Fruit fly (Drosophila melanogaster) whole organism, embryonic: ENCODE measurements around the gene Doa.
A peak's percentile ranks its signal among the peaks of the same experiment; 100 is the strongest.

Experiments used
- Ada2b ChIP-seq: fragments of 200-800 bp; sonication (Bioruptor generic); IDR thresholded peaks from 2 replicates; pipeline ENCODE4 v1.3.6; 2022; ENCODE audit warnings: missing biosample characterization, missing genetic modification characterization
- Blimp-1 ChIP-seq: fragments of 200-800 bp; sonication (Bioruptor generic); optimal IDR thresholded peaks from 3 replicates; lab custom pipeline; 2018; ENCODE audit warnings: missing biosample characterization, missing genetic modification characterization, mild to moderate bottlenecking, moderate library complexity, missing genetic modification reagents
- C15 ChIP-seq: fragments of 200-800 bp; sonication (Bioruptor generic); IDR thresholded peaks from 3 replicates; pipeline ENCODE4 v1.3.6; 2022; ENCODE audit warnings: missing biosample characterization, missing genetic modification characterization
- CG10654 ChIP-seq: fragments of 200-800 bp; sonication (Bioruptor generic); optimal IDR thresholded peaks from 2 replicates; lab custom pipeline; 2016; ENCODE audit warnings: missing biosample characterization, missing genetic modification characterization
- CG10979 ChIP-seq: fragments of 200-800 bp; sonication (Bioruptor generic); optimal IDR thresholded peaks from 2 replicates; lab custom pipeline; 2018; ENCODE audit warnings: missing biosample characterization, mild to moderate bottlenecking, missing genetic modification characterization, moderate library complexity
- CG13123 ChIP-seq: fragments of 200-800 bp; sonication (Bioruptor generic); optimal IDR thresholded peaks from 2 replicates; lab custom pipeline; 2016; ENCODE audit warnings: missing biosample characterization, missing genetic modification characterization
- CG13424 ChIP-seq: fragments of 200-800 bp; sonication (Bioruptor generic); optimal IDR thresholded peaks from 2 replicates; lab custom pipeline; 2019; ENCODE audit warnings: missing biosample characterization, mild to moderate bottlenecking, missing genetic modification characterization, moderate library complexity
- CG1529 ChIP-seq: fragments of 200-800 bp; sonication (Bioruptor generic); optimal IDR thresholded peaks from 3 replicates; lab custom pipeline; 2018; ENCODE audit warnings: missing biosample characterization, missing genetic modification characterization
- CG2116 ChIP-seq: fragments of 200-800 bp; sonication (Bioruptor generic); optimal IDR thresholded peaks from 3 replicates; lab custom pipeline; 2018; ENCODE audit warnings: missing biosample characterization, mild to moderate bottlenecking, missing genetic modification characterization
- CG31388 ChIP-seq: fragments of 200-800 bp; sonication (Bioruptor generic); optimal IDR thresholded peaks from 2 replicates; lab custom pipeline; 2016; ENCODE audit warnings: missing biosample characterization, missing genetic modification characterization
- CG32532 ChIP-seq: fragments of 200-800 bp; sonication (Bioruptor generic); IDR thresholded peaks from 2 replicates; pipeline ENCODE4 v1.3.6; 2022; ENCODE audit warnings: missing biosample characterization, missing genetic modification characterization
- CG3407 ChIP-seq: fragments of 200-800 bp; sonication (Bioruptor generic); optimal IDR thresholded peaks from 2 replicates; lab custom pipeline; 2018; ENCODE audit warnings: missing biosample characterization, mild to moderate bottlenecking, missing genetic modification characterization
- CG3847 ChIP-seq: fragments of 200-800 bp; sonication (Bioruptor generic); IDR thresholded peaks from 2 replicates; pipeline ENCODE4 v1.3.6; 2022; ENCODE audit warnings: missing biosample characterization, missing genetic modification characterization
- CG5953 ChIP-seq: fragments of 200-800 bp; sonication (Bioruptor generic); IDR thresholded peaks from 2 replicates; pipeline ENCODE4 v1.3.6; 2022; ENCODE audit warnings: missing biosample characterization, missing genetic modification characterization
- CG6175 ChIP-seq: fragments of 200-800 bp; sonication (Bioruptor generic); IDR thresholded peaks from 3 replicates; pipeline ENCODE4 v1.3.6; 2022; ENCODE audit warnings: missing biosample characterization, missing genetic modification characterization
- CG6654 ChIP-seq: fragments of 200-800 bp; sonication (Bioruptor generic); optimal IDR thresholded peaks from 2 replicates; lab custom pipeline; 2017; ENCODE audit warnings: missing biosample characterization, mild to moderate bottlenecking, missing genetic modification characterization
- CG7928 ChIP-seq: fragments of 200-800 bp; sonication (Bioruptor generic); optimal IDR thresholded peaks from 2 replicates; lab custom pipeline; 2017; ENCODE audit warnings: missing biosample characterization, mild to moderate bottlenecking, missing genetic modification characterization
- CG7963 ChIP-seq: fragments of 200-800 bp; sonication (Bioruptor generic); IDR thresholded peaks from 3 replicates; pipeline ENCODE4 v1.3.6; 2022; ENCODE audit warnings: missing biosample characterization, missing genetic modification characterization; ENCODE audit not compliant: partially characterized antibody
- CG9727 ChIP-seq: fragments of 200-800 bp; sonication (Bioruptor generic); optimal IDR thresholded peaks from 3 replicates; lab custom pipeline; 2017; ENCODE audit warnings: missing biosample characterization, mild to moderate bottlenecking, missing genetic modification characterization
- CG9797 ChIP-seq: fragments of 200-800 bp; sonication (Bioruptor generic); optimal IDR thresholded peaks from 3 replicates; lab custom pipeline; 2018; ENCODE audit warnings: missing biosample characterization, mild to moderate bottlenecking, missing genetic modification characterization
- CrebB ChIP-seq: fragments of 200-800 bp; sonication (Bioruptor generic); optimal IDR thresholded peaks from 3 replicates; lab custom pipeline; 2018; ENCODE audit warnings: missing biosample characterization, mild to moderate bottlenecking, missing genetic modification characterization
- D19B ChIP-seq: fragments of 200-800 bp; sonication (Bioruptor generic); optimal IDR thresholded peaks from 2 replicates; lab custom pipeline; 2017; ENCODE audit warnings: missing biosample characterization, mild to moderate bottlenecking, missing genetic modification characterization
- Dad ChIP-seq: fragments of 200-800 bp; sonication (Bioruptor generic); optimal IDR thresholded peaks from 3 replicates; lab custom pipeline; 2016; ENCODE audit warnings: missing biosample characterization, missing genetic modification characterization
- Dip2 ChIP-seq: fragments of 200-800 bp; sonication (Bioruptor generic); IDR thresholded peaks from 2 replicates; pipeline ENCODE4 v1.3.6; 2022; ENCODE audit warnings: missing biosample characterization, missing genetic modification characterization
- Dref ChIP-seq: fragments of 200-800 bp; sonication (Bioruptor generic); IDR thresholded peaks from 2 replicates; pipeline ENCODE4 v1.3.6; 2022; ENCODE audit warnings: missing biosample characterization, missing genetic modification characterization
- Gsc ChIP-seq: fragments of 200-800 bp; sonication (Bioruptor generic); IDR thresholded peaks from 2 replicates; pipeline ENCODE4 v1.3.6; 2022; ENCODE audit warnings: missing biosample characterization, missing genetic modification characterization
- HLH3B ChIP-seq: fragments of 200-800 bp; sonication (Bioruptor generic); IDR thresholded peaks from 2 replicates; pipeline ENCODE4 v1.3.6; 2022; ENCODE audit warnings: missing biosample characterization, missing genetic modification characterization
- Hr78 ChIP-seq, 2 experiments: fragments of 200-800 bp in 1 of 2; fragments of >200 bp in 1 of 2; sonication (Bioruptor generic) in 1 of 2; optimal IDR thresholded peaks; 2 replicates each; lab custom pipeline; 2017 to 2019; ENCODE audit warnings: missing biosample characterization in 2 of 2, missing genetic modification characterization in 2 of 2, mild to moderate bottlenecking in 1 of 2, moderate library complexity in 1 of 2
- Lhr ChIP-seq: fragments of 200-800 bp; sonication (Bioruptor generic); optimal IDR thresholded peaks from 3 replicates; lab custom pipeline; 2017; ENCODE audit warnings: mild to moderate bottlenecking, missing biosample characterization, missing genetic modification reagents, missing genetic modification characterization
- Med ChIP-seq: fragments of 200-800 bp; sonication (Bioruptor generic); peaks from one replicate; lab custom pipeline; 2016; ENCODE audit warnings: missing biosample characterization, missing genetic modification characterization, mild to moderate bottlenecking, inconsistent platforms, moderate library complexity
- Side ChIP-seq: fragments of 200-800 bp; sonication (Bioruptor generic); optimal IDR thresholded peaks from 2 replicates; lab custom pipeline; 2016; ENCODE audit warnings: missing biosample characterization, missing genetic modification characterization
- Sox100B ChIP-seq: fragments of 200-800 bp; sonication (Bioruptor generic); optimal IDR thresholded peaks from 3 replicates; lab custom pipeline; 2018; ENCODE audit warnings: missing biosample characterization, mild to moderate bottlenecking, missing genetic modification characterization
- ac ChIP-seq: fragments of 200-800 bp; sonication (Bioruptor generic); optimal IDR thresholded peaks from 3 replicates; lab custom pipeline; 2017; ENCODE audit warnings: missing biosample characterization, mild to moderate bottlenecking, missing genetic modification characterization
- bab2 ChIP-seq: fragments of 200-800 bp; sonication (Bioruptor generic); optimal IDR thresholded peaks from 2 replicates; lab custom pipeline; 2016; ENCODE audit warnings: missing biosample characterization, missing genetic modification characterization
- cas ChIP-seq: fragments of 200-800 bp; sonication (Bioruptor generic); IDR thresholded peaks from 2 replicates; pipeline ENCODE4 v1.3.6; 2022; ENCODE audit warnings: missing biosample characterization, missing genetic modification characterization
- chif ChIP-seq, 2 experiments: fragments of 200-800 bp; sonication (Bioruptor generic); optimal IDR thresholded peaks; 3 replicates each; lab custom pipeline; 2016; ENCODE audit warnings: missing biosample characterization in 2 of 2, missing genetic modification characterization in 2 of 2
- da ChIP-seq: fragments of 200-800 bp; sonication (Bioruptor generic); optimal IDR thresholded peaks from 2 replicates; lab custom pipeline; 2016; ENCODE audit warnings: missing biosample characterization, missing genetic modification characterization
- dmrt99B ChIP-seq: fragments of 200-800 bp; sonication (Bioruptor generic); optimal IDR thresholded peaks from 2 replicates; lab custom pipeline; 2018; ENCODE audit warnings: missing biosample characterization, mild to moderate bottlenecking, missing genetic modification characterization, moderate library complexity
- eve ChIP-seq, 2 experiments: fragments of >200 bp; optimal IDR thresholded peaks; 2 replicates each; lab custom pipeline; 2017; ENCODE audit warnings: missing biosample characterization in 2 of 2, missing genetic modification characterization in 2 of 2
- fu2 ChIP-seq: fragments of 200-800 bp; sonication (Bioruptor generic); optimal IDR thresholded peaks from 2 replicates; lab custom pipeline; 2016; ENCODE audit warnings: missing biosample characterization, missing genetic modification characterization
- gem ChIP-seq: fragments of 200-800 bp; sonication (Bioruptor generic); optimal IDR thresholded peaks from 2 replicates; lab custom pipeline; 2019; ENCODE audit warnings: missing biosample characterization, mild to moderate bottlenecking, missing genetic modification characterization, moderate library complexity
- kah ChIP-seq: fragments of 200-800 bp; sonication (Bioruptor generic); optimal IDR thresholded peaks from 2 replicates; lab custom pipeline; 2018; ENCODE audit warnings: missing biosample characterization, mild to moderate bottlenecking, missing genetic modification characterization
- pum ChIP-seq: fragments of 200-800 bp; sonication (Bioruptor generic); optimal IDR thresholded peaks from 2 replicates; lab custom pipeline; 2016; ENCODE audit warnings: missing biosample characterization, missing genetic modification characterization
- repo ChIP-seq: fragments of 200-800 bp; sonication (Bioruptor generic); optimal IDR thresholded peaks from 2 replicates; lab custom pipeline; 2016; ENCODE audit warnings: missing biosample characterization, missing genetic modification characterization
- slp2 ChIP-seq: fragments of 200-800 bp; sonication (Bioruptor generic); optimal IDR thresholded peaks from 2 replicates; lab custom pipeline; 2016; ENCODE audit warnings: missing biosample characterization, missing genetic modification characterization
- so ChIP-seq: fragments of 200-800 bp; sonication (Bioruptor generic); IDR thresholded peaks from 3 replicates; pipeline ENCODE4 v1.3.6; 2022; ENCODE audit warnings: missing biosample characterization, missing genetic modification characterization
- sqz ChIP-seq: fragments of 200-800 bp; sonication (Bioruptor generic); optimal IDR thresholded peaks from 3 replicates; lab custom pipeline; 2018; ENCODE audit warnings: missing biosample characterization, mild to moderate bottlenecking, missing genetic modification characterization
- stwl ChIP-seq: fragments of 200-800 bp; sonication (Bioruptor generic); optimal IDR thresholded peaks from 3 replicates; lab custom pipeline; 2018; ENCODE audit warnings: missing biosample characterization, mild to moderate bottlenecking, missing genetic modification characterization, moderate library complexity
- toy ChIP-seq: fragments of 200-800 bp; sonication (Bioruptor generic); IDR thresholded peaks from 2 replicates; pipeline ENCODE4 v1.3.6; 2022; ENCODE audit warnings: missing biosample characterization, missing genetic modification characterization
- trh ChIP-seq: fragments of 200-800 bp; sonication (Bioruptor generic); optimal IDR thresholded peaks from 2 replicates; lab custom pipeline; 2016; ENCODE audit warnings: missing biosample characterization, missing genetic modification characterization
- unpg ChIP-seq: fragments of 200-800 bp; sonication (Bioruptor generic); optimal IDR thresholded peaks from 3 replicates; lab custom pipeline; 2018; ENCODE audit warnings: missing biosample characterization, mild to moderate bottlenecking, missing genetic modification characterization, moderate library complexity
- z ChIP-seq: fragments of 200-800 bp; sonication (Bioruptor generic); IDR thresholded peaks from 3 replicates; pipeline ENCODE4 v1.3.6; 2022; ENCODE audit warnings: missing biosample characterization, missing genetic modification characterization

The Doa gene

DNA sequence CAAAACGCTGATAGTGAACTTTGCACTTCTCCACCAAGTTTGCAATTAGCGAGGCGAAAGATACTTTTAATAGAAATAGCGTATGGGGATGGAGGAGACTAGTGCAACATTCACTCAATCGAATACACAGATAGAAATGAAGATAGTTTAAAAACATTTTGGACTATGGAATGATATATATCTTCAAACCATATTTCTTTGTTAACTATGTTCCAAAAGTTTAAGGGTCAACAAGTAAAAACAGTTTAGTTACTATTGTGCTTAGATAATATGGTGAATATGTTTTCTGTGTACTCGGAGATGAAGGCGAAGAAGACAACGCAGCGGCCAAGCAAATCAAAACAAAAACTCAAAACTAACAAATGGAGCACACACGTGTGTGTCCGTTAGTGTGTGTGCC is 16.3 kb downstream of the Doa start (continued):
- TF ChIP-seq kah (GFP tag; lab: Kevin White, UChicago) = no peak
- no peak for TF ChIP-seq CG31388 (GFP tag; lab: Kevin White, UChicago)
- peak; percentile 29; the same call in 1 of the 2 replicates for TF ChIP-seq CG32532
- TF ChIP-seq chif (GFP tag; optimal IDR thresholded peaks at IDR 0.05; lab: Kevin White, UChicago) = peak; percentile 0 to 10
- TF ChIP-seq pum (GFP tag; lab: Kevin White, UChicago) = peak; percentile 16
- TF ChIP-seq HLH3B (GFP tag; lab: Robert Waterston, UW) = peak; percentile 49
- TF ChIP-seq CG10654 (GFP tag; lab: Kevin White, UChicago) = peak; percentile 3
- TF ChIP-seq CG13424 = peak; percentile 54
- no peak for TF ChIP-seq eve (GFP tag; optimal IDR thresholded peaks at IDR 0.05; lab: Kevin White, UChicago)
- TF ChIP-seq stwl (tag; lab: Kevin White, UChicago) = no peak
- TF ChIP-seq Dad = no peak
- TF ChIP-seq dmrt99B (tag; lab: Kevin White, UChicago) = peak; percentile 73
- no peak for TF ChIP-seq CG6654 (GFP tag; lab: Kevin White, UChicago)
- TF ChIP-seq sqz (GFP tag; lab: Kevin White, UChicago) = no peak
- TF ChIP-seq trh (GFP tag; lab: Kevin White, UChicago) = no peak
- TF ChIP-seq CG3407 (GFP tag; lab: Kevin White, UChicago) = no peak
- peak; percentile 65 for TF ChIP-seq CG10979 (tag; lab: Kevin White, UChicago)
- no peak for TF ChIP-seq toy (GFP tag; lab: Robert Waterston, UW)
- TF ChIP-seq CG9727 = no peak
- no peak for TF ChIP-seq Dref (GFP tag; lab: Robert Waterston, UW)
- TF ChIP-seq Gsc (GFP tag; lab: Robert Waterston, UW) = no peak
- peak; percentile 26 for TF ChIP-seq Sox100B (GFP tag; lab: Kevin White, UChicago)
- no peak for TF ChIP-seq CrebB (tag; lab: Kevin White, UChicago)
- TF ChIP-seq repo = no peak
- TF ChIP-seq CG6175 = no peak
- no peak for TF ChIP-seq CG2116
- peak; percentile 22; the same call in 1 of the 2 replicates for TF ChIP-seq Ada2b (GFP tag; lab: Robert Waterston, UW)
- TF ChIP-seq z (GFP tag; lab: Robert Waterston, UW) = 0 out of 3 replicates have a peak, but pooled peaks have one; percentile 21
- no peak for TF ChIP-seq Side (GFP tag; lab: Kevin White, UChicago)
- no peak for TF ChIP-seq D19B
- TF ChIP-seq CG13123 (GFP tag; lab: Kevin White, UChicago) = peak; percentile 12
- no peak for TF ChIP-seq CG9797 (GFP tag; lab: Kevin White, UChicago)
- TF ChIP-seq da (GFP tag; lab: Kevin White, UChicago) = no peak
- no peak for TF ChIP-seq CG7928 (GFP tag; lab: Kevin White, UChicago)
- TF ChIP-seq unpg (GFP tag; lab: Kevin White, UChicago) = peak; percentile 70
- TF ChIP-seq fu2 = no peak
- no peak for TF ChIP-seq slp2 (GFP tag; lab: Kevin White, UChicago)
- peak; percentile 74 for TF ChIP-seq gem
- TF ChIP-seq Dip2 (GFP tag; lab: Robert Waterston, UW) = no peak
- no peak for TF ChIP-seq ac (GFP tag; lab: Kevin White, UChicago)
- TF ChIP-seq bab2 (GFP tag; lab: Kevin White, UChicago) = no peak
- no peak for TF ChIP-seq CG7963 (GFP tag; lab: Robert Waterston, UW)
- TF ChIP-seq Med (GFP tag; lab: Kevin White, UChicago) = peak; percentile 56
- no peak for TF ChIP-seq so (GFP tag; lab: Robert Waterston, UW)
- no peak for TF ChIP-seq C15 (GFP tag; lab: Robert Waterston, UW)
- TF ChIP-seq cas = no peak
- no peak for TF ChIP-seq CG1529 (GFP tag; lab: Kevin White, UChicago)
- TF ChIP-seq Hr78 (GFP tag; optimal IDR thresholded peaks at IDR 0.05; lab: Kevin White, UChicago) = no peak
- peak; percentile 67 for TF ChIP-seq Blimp-1 (GFP tag; lab: Kevin White, UChicago)
- no peak for TF ChIP-seq Lhr (GFP tag; lab: Kevin White, UChicago)
- TF ChIP-seq CG3847 (GFP tag; lab: Robert Waterston, UW) = no peak
- TF ChIP-seq CG5953 = peak; percentile 54
